Fruit fly (Drosophila melanogaster): ENCODE data around the gene Alp11.

Gene Alp11

DNA sequence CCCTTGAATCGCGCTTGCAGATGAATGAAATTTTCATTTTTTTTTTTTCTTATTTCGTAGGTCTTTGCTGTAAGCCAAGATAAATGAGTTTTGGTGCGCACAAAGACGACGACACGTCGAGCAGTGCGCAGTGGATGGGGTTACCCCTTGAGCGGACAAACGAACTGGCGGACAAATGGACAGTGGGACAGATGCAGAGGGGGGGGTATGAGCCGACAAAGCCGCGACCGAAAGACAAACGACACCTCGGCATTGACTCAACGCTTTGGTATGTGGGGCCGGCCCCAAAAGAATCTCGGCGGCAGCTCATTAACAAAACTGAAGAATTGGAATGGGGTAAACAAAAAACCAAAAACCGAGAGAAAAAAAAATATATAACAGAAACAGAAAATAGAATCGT is 21.8 kb downstream of the Alp11 start (continued):
- TF ChIP-seq cato (GFP tag; optimal IDR thresholded peaks at IDR 0.05; ENCODE audit: borderline replicate concordance) (no peak), kni (GFP tag; optimal IDR thresholded peaks at IDR 0.05) (peak; percentile 49), CG8089 (GFP tag; optimal IDR thresholded peaks at IDR 0.05) (no peak), CG3065 (GFP tag; optimal IDR thresholded peaks at IDR 0.05) (no peak), Fer1 (GFP tag; optimal IDR thresholded peaks at IDR 0.05) (no peak), chinmo (GFP tag; IDR thresholded peaks at IDR 0.05; ENCODE audit: partially characterized antibody) (peak; percentile 71; the same call in 1 of the 4 replicates), CG31365 (tag; optimal IDR thresholded peaks at IDR 0.05) (no peak), CG2678 (tag; optimal IDR thresholded peaks at IDR 0.05) (no peak), tio (GFP tag; optimal IDR thresholded peaks at IDR 0.05) (no peak), gt (GFP tag; IDR thresholded peaks at IDR 0.05) (no peak), zfh1 (GFP tag; IDR thresholded peaks at IDR 0.05) (no peak), Nf-YC (tag; optimal IDR thresholded peaks at IDR 0.05) (no peak), p53 (GFP tag; optimal IDR thresholded peaks at IDR 0.05) (no peak), CG8359 (GFP tag; optimal IDR thresholded peaks at IDR 0.05; ENCODE audit: borderline replicate concordance) (peak; percentile 17), CG7556 (GFP tag; optimal IDR thresholded peaks at IDR 0.05) (no peak), Doc3 (GFP tag; IDR thresholded peaks at IDR 0.05; ENCODE audit: partially characterized antibody) (no peak), CG2712 (tag; optimal IDR thresholded peaks at IDR 0.05) (no peak), crol (GFP tag; IDR thresholded peaks at IDR 0.05) (peak; percentile 73), dimm (GFP tag; IDR thresholded peaks at IDR 0.05) (no peak), sd (tag; optimal IDR thresholded peaks at IDR 0.05) (peak; percentile 91)

DNA sequence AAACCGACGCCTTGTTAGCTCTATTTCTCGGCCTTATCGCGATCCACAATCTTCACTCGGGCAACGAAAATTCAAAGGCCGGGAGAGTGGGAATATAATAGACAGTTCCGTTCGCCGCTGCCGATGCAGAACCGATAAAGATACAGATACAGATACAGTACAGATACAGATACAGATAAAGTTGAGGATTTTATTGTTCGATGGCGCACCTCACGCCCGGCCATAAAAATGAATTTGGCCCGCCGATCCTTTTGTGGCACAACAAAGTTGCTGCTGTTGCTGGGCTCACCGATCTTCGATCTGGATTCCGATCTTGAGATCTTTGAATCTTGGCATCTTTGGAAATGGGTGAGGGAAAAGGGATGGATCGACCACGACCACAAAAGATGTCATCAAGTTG is 22.6 kb downstream of the Alp11 start:
- TF ChIP-seq pros (GFP tag; optimal IDR thresholded peaks at IDR 0.05), result peak; percentile 22
- TF ChIP-seq CG15479 (GFP tag; optimal IDR thresholded peaks at IDR 0.05), result peak; percentile 72
- TF ChIP-seq cad (GFP tag; optimal IDR thresholded peaks at IDR 0.05), result peak; percentile 55
- peak; percentile 33 for TF ChIP-seq CG12769 (tag; optimal IDR thresholded peaks at IDR 0.05)
- TF ChIP-seq abd-A (tag; optimal IDR thresholded peaks at IDR 0.05), result peak; percentile 32
- TF ChIP-seq Jarid2 (GFP tag; optimal IDR thresholded peaks at IDR 0.05), result no peak
- TF ChIP-seq kni (GFP tag; optimal IDR thresholded peaks at IDR 0.05), result peak; percentile 65
- TF ChIP-seq grn (GFP tag; optimal IDR thresholded peaks at IDR 0.05), result peak; percentile 100
- no peak for TF ChIP-seq seq (GFP tag; IDR thresholded peaks at IDR 0.05)
- TF ChIP-seq B-H2 (GFP tag; optimal IDR thresholded peaks at IDR 0.05), result no peak

DNA sequence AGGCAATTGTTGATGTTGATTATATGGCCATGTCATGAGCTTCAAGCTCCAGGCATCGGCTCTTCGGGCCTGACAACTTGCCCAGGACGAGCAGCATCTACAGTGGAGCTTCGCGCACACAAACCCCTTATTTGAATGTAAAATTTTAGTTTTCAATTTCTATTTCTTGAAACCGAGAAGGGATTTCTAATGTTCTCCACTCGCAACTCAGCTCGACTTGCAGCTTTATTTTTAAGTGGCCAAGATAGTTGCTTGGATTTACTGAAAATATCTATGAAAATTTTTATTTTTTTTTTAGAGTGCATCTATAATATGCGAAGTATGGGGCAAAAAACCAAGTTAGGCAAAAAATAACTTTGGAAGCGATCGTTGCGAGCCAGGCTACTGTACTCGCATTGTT is 23.4 kb downstream of the Alp11 start:
- TF ChIP-seq Drgx (GFP tag; IDR thresholded peaks at IDR 0.05) (0 out of 2 replicates have a peak, but pooled peaks have one; percentile 9), sens (GFP tag) (peak; percentile 39), row (GFP tag; IDR thresholded peaks at IDR 0.05) (no peak), CG32767 (GFP tag; IDR thresholded peaks at IDR 0.05) (no peak), Med (GFP tag) (peak; percentile 16), nerfin-1 (tag; optimal IDR thresholded peaks at IDR 0.05) (no peak), CG11085 (GFP tag; IDR thresholded peaks at IDR 0.05) (no peak)

DNA sequence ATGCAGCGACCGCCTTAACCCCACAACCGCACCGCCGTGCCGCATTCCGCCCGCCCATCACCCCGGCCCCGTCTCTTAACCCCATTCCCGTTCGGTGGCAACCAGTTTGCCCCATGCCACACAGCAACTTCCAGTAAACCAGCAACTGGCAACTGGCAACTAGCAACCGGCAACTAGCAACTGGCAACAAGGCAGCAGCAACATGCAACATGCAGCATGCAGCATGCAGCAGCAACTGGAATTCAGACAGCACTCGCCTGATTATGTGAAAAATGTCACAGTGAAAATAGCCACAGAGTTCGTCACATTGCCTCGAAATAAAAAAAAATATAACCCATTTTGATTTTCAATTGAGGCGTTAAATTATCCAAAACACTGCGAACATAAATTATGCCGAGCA is 24.3 kb downstream of the Alp11 start:
- peak; percentile 9 for TF ChIP-seq CG11504 (tag; optimal IDR thresholded peaks at IDR 0.05)
- TF ChIP-seq gro (GFP tag; optimal IDR thresholded peaks at IDR 0.05), result no peak
- TF ChIP-seq Med (GFP tag), result peak; percentile 58
- TF ChIP-seq Drgx (GFP tag; IDR thresholded peaks at IDR 0.05), result 0 out of 2 replicates have a peak, but pooled peaks have one; percentile 7

All from whole organism, embryonic.